Fruit fly (Drosophila melanogaster): ENCODE data around the gene G9a.

The G9a gene

DNA sequence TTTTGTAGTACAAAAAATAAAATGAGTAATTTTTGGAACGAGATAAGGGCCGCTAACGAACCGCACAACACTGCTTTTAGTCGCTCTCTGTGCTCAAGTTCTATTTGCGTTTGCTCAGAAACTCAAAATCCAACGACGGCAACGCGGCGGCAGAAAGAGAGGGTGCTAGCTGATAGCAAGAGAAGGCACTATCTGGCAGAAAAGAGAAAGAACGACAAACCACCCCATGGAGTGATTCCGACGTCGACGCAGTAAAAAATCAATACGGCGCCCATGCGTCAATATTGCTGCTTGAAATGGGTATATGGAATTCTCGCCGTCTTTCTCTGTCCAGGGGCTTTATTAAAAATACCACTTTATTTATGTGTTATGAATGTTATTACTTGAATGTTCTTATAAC is 30.3 kb downstream of the G9a start:
- TF ChIP-seq Mrtf (GFP tag; IDR thresholded peaks at IDR 0.05) (no peak), CG1602 (GFP tag; optimal IDR thresholded peaks at IDR 0.05) (no peak), CG14965 (GFP tag; optimal IDR thresholded peaks at IDR 0.05; ENCODE audit: borderline replicate concordance) (no peak), CG2875 (GFP tag; optimal IDR thresholded peaks at IDR 0.05) (no peak), CG16779 (GFP tag; IDR thresholded peaks at IDR 0.05) (no peak), CG2678 (tag; optimal IDR thresholded peaks at IDR 0.05) (no peak), CG4360 (GFP tag; IDR thresholded peaks at IDR 0.05) (no peak), insv (GFP tag; optimal IDR thresholded peaks at IDR 0.05) (peak in 1 of 2 experiments; percentile 11), pum (GFP tag; optimal IDR thresholded peaks at IDR 0.05) (no peak), CG15011 (GFP tag; optimal IDR thresholded peaks at IDR 0.05) (no peak), bowl (GFP tag; IDR thresholded peaks at IDR 0.05) (no peak), her (GFP tag; optimal IDR thresholded peaks at IDR 0.05) (no peak), hb (GFP tag; IDR thresholded peaks at IDR 0.05; ENCODE audit: partially characterized antibody) (no peak), CG32532 (GFP tag; IDR thresholded peaks at IDR 0.05) (no peak), ken (GFP tag; IDR thresholded peaks at IDR 0.05) (no peak), slou (GFP tag; optimal IDR thresholded peaks at IDR 0.05) (no peak), tin (GFP tag; optimal IDR thresholded peaks at IDR 0.05) (no peak), bigmax (GFP tag; optimal IDR thresholded peaks at IDR 0.05) (no peak), tup (GFP tag; optimal IDR thresholded peaks at IDR 0.05) (no peak), Lhr (GFP tag; optimal IDR thresholded peaks at IDR 0.05) (no peak), CG32767 (GFP tag; IDR thresholded peaks at IDR 0.05) (no peak), zen (tag; optimal IDR thresholded peaks at IDR 0.05) (no peak), slp2 (GFP tag; optimal IDR thresholded peaks at IDR 0.05) (no peak), CG8478 (optimal IDR thresholded peaks at IDR 0.05) (no peak), org-1 (GFP tag; optimal IDR thresholded peaks at IDR 0.05) (no peak), so (GFP tag; IDR thresholded peaks at IDR 0.05) (0 out of 3 replicates have a peak, but pooled peaks have one; percentile 31), CG6791 (GFP tag; IDR thresholded peaks at IDR 0.05; ENCODE audit: partially characterized antibody) (no peak), gcm (GFP tag; optimal IDR thresholded peaks at IDR 0.05) (no peak), CG13424 (tag; optimal IDR thresholded peaks at IDR 0.05) (no peak), lmd (GFP tag; IDR thresholded peaks at IDR 0.05) (no peak), ase (GFP tag; IDR thresholded peaks at IDR 0.05) (no peak), croc (GFP tag; conservative IDR thresholded peaks at IDR 0.05) (no peak), CG7987 (GFP tag; optimal IDR thresholded peaks at IDR 0.05) (no peak), Taf1 (GFP tag; IDR thresholded peaks at IDR 0.05) (no peak), gcm2 (GFP tag; optimal IDR thresholded peaks at IDR 0.05) (no peak), seq (GFP tag; IDR thresholded peaks at IDR 0.05) (peak; percentile 65; the same call in 1 of the 2 replicates), CG18262 (tag; optimal IDR thresholded peaks at IDR 0.05) (no peak), fd3F (GFP tag; optimal IDR thresholded peaks at IDR 0.05) (no peak), ara (GFP tag; IDR thresholded peaks at IDR 0.05) (no peak), Hand (GFP tag; optimal IDR thresholded peaks at IDR 0.05) (no peak), CG14050 (GFP tag; IDR thresholded peaks at IDR 0.05) (no peak), sc (optimal IDR thresholded peaks at IDR 0.05) (no peak), sc (GFP tag; optimal IDR thresholded peaks at IDR 0.05) (no peak), maf-S (GFP tag; optimal IDR thresholded peaks at IDR 0.05) (no peak), mld (GFP tag; IDR thresholded peaks at IDR 0.05; ENCODE audit: partially characterized antibody) (no peak), CG8944 (GFP tag; optimal IDR thresholded peaks at IDR 0.05) (no peak), zfh2 (GFP tag; optimal IDR thresholded peaks at IDR 0.05) (no peak), CG8290 (GFP tag; optimal IDR thresholded peaks at IDR 0.05) (peak; percentile 42), CG8290 (tag; optimal IDR thresholded peaks at IDR 0.05) (peak; percentile 49 to 63), Hmr (GFP tag; optimal IDR thresholded peaks at IDR 0.05) (peak; percentile 22), CG7928 (GFP tag; optimal IDR thresholded peaks at IDR 0.05) (no peak), CG31388 (GFP tag; optimal IDR thresholded peaks at IDR 0.05) (no peak), CG5953 (GFP tag; IDR thresholded peaks at IDR 0.05) (no peak), Hr39 (optimal IDR thresholded peaks at IDR 0.05) (no peak)
